Worm (Caenorhabditis elegans): ENCODE measurements around the gene K01A12.4.

ce11 chrX:8567823-8568314, 42.8 kb upstream of the K01A12.4 start:
- no peak for TF ChIP-seq lin-15B (tag; optimal IDR thresholded peaks at IDR 0.05)
- no peak for TF ChIP-seq nfya-1 (tag; optimal IDR thresholded peaks at IDR 0.05; ENCODE audit: insufficient read depth)
- no peak for TF ChIP-seq pqm-1 (tag; optimal IDR thresholded peaks at IDR 0.05)
- TF ChIP-seq unc-62 (GFP tag; optimal IDR thresholded peaks at IDR 0.05): no peak
- no peak for TF ChIP-seq elt-1 (tag; optimal IDR thresholded peaks at IDR 0.05)
- no peak for TF ChIP-seq fos-1 (tag; optimal IDR thresholded peaks at IDR 0.05)
- TF ChIP-seq R02D3.7 (tag; optimal IDR thresholded peaks at IDR 0.05): no peak
- TF ChIP-seq nhr-11 (tag; optimal IDR thresholded peaks at IDR 0.05): no peak
- no peak for TF ChIP-seq lsy-12 (tag; optimal IDR thresholded peaks at IDR 0.05)
- TF ChIP-seq nhr-43 (tag; optimal IDR thresholded peaks at IDR 0.05; ENCODE audit: poor library complexity, severe bottlenecking): no peak
- TF ChIP-seq mdl-1 (tag; optimal IDR thresholded peaks at IDR 0.05): no peak
- TF ChIP-seq aly-2 (tag; optimal IDR thresholded peaks at IDR 0.05): no peak
- no peak for TF ChIP-seq ama-1 (optimal IDR thresholded peaks at IDR 0.05)
- TF ChIP-seq skn-1 (tag; optimal IDR thresholded peaks at IDR 0.05): no peak
